Fruit fly (Drosophila melanogaster): Measurements from ENCODE around the gene r-cup.

DNA sequence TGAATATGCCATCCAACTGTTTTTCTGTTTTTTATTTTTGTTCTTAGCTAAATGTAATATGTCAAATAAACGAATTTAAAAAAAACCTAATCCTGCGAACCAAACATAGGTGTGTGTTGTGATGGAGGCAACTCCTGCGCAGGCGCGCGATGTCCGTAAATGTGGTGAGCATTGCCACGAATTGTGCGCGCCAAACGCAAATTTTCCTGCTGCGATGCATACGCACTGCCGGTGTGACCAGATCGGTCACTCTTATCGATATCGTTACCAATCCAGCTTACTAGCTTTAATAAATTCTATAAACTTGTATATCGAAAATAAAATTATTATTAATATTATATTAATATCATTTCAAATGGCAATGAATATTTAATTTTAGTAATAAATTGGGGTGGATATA is 8.9 kb upstream of the r-cup start:
- TF ChIP-seq gl (tag; optimal IDR thresholded peaks at IDR 0.05) (no peak), CG34367 (tag; optimal IDR thresholded peaks at IDR 0.05) (no peak), Snoo (tag; optimal IDR thresholded peaks at IDR 0.05) (no peak), CG12605 (GFP tag; IDR thresholded peaks at IDR 0.05) (no peak)

Data from whole organism, pupa.